Fruit fly (Drosophila melanogaster): ENCODE data around the gene CG10646.
A peak's percentile ranks its signal among the peaks of the same experiment; 100 is the strongest.

CG10646 gene

DNA sequence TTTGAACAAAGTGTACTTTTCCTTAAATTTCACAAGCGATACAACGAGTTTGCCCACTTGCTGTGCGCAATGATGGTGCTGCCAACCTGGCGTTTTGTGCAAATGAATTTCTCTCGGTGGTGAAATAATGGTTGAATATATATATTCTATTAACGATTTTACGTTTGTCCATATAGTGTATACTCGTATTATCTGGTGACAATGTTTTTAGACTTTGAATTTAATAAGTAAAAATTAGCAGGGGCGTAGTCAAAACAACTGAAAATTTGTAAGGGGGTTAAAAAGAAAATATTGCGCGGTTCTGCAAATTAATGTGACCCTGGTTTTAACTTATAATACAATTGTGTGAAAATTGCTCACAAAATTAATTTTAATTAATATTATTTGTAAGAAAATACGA is 20.2 kb upstream of the CG10646 start, which contains the start of the genes ver and Gcn5 (continued):
- TF ChIP-seq CG15696 (tag; optimal IDR thresholded peaks at IDR 0.05) (peak; percentile 84), schlank (tag; optimal IDR thresholded peaks at IDR 0.05) (peak; percentile 73), Lhr (GFP tag; optimal IDR thresholded peaks at IDR 0.05) (peak; percentile 69), Sox102F (GFP tag; optimal IDR thresholded peaks at IDR 0.05) (peak; percentile 95), her (GFP tag; optimal IDR thresholded peaks at IDR 0.05) (peak; percentile 1), CG1602 (GFP tag; optimal IDR thresholded peaks at IDR 0.05) (peak; percentile 92), chinmo (GFP tag; IDR thresholded peaks at IDR 0.05; ENCODE audit: partially characterized antibody) (no peak), CG42726 (GFP tag; IDR thresholded peaks at IDR 0.05; ENCODE audit: partially characterized antibody) (no peak), CG33557 (GFP tag; optimal IDR thresholded peaks at IDR 0.05) (peak; percentile 77), CG8359 (GFP tag; optimal IDR thresholded peaks at IDR 0.05; ENCODE audit: borderline replicate concordance) (peak; percentile 60), CG31441 (GFP tag; IDR thresholded peaks at IDR 0.05) (peak; percentile 95), corto (GFP tag; optimal IDR thresholded peaks at IDR 0.05) (peak; percentile 89), Atf6 (GFP tag; IDR thresholded peaks at IDR 0.05) (peak; percentile 89), CG10462 (GFP tag; optimal IDR thresholded peaks at IDR 0.05) (peak; percentile 82), Dp (GFP tag; optimal IDR thresholded peaks at IDR 0.05) (peak; percentile 58), pzg (GFP tag; optimal IDR thresholded peaks at IDR 0.05) (peak; percentile 52), dmrt99B (tag; optimal IDR thresholded peaks at IDR 0.05) (peak; percentile 91), tna (GFP tag; IDR thresholded peaks at IDR 0.05; ENCODE audit: partially characterized antibody) (no peak), tgo (GFP tag; IDR thresholded peaks at IDR 0.05) (peak; percentile 94), CG34224 (GFP tag; IDR thresholded peaks at IDR 0.05; ENCODE audit: partially characterized antibody) (peak; percentile 24; the same call in 1 of the 3 replicates), Optix (GFP tag; IDR thresholded peaks at IDR 0.05) (peak; percentile 87), CG7372 (GFP tag; IDR thresholded peaks at IDR 0.05) (peak; percentile 94), Gsc (GFP tag; IDR thresholded peaks at IDR 0.05) (peak; percentile 72), CG9817 (tag; optimal IDR thresholded peaks at IDR 0.05) (peak; percentile 88), Bgb (GFP tag; IDR thresholded peaks at IDR 0.05; ENCODE audit: partially characterized antibody) (no peak), CG32767 (GFP tag; IDR thresholded peaks at IDR 0.05) (peak; percentile 90), CG6175 (GFP tag; IDR thresholded peaks at IDR 0.05) (peak; percentile 78), amos (GFP tag; IDR thresholded peaks at IDR 0.05; ENCODE audit: partially characterized antibody) (0 out of 2 replicates have a peak, but pooled peaks have one; percentile 25), zf30C (GFP tag; optimal IDR thresholded peaks at IDR 0.05) (peak; percentile 50), peb (GFP tag; IDR thresholded peaks at IDR 0.05) (peak; percentile 79), D (optimal IDR thresholded peaks at IDR 0.05) (no peak), D (GFP tag; optimal IDR thresholded peaks at IDR 0.05) (peak; percentile 84), sima (GFP tag; optimal IDR thresholded peaks at IDR 0.05) (no peak), CG1792 (GFP tag; optimal IDR thresholded peaks at IDR 0.05) (peak; percentile 76), CG12155 (GFP tag; optimal IDR thresholded peaks at IDR 0.05) (peak; percentile 89), HLHmδ (GFP tag; optimal IDR thresholded peaks at IDR 0.05) (no peak), HmgD (GFP tag; optimal IDR thresholded peaks at IDR 0.05) (no peak), CG4707 (GFP tag; optimal IDR thresholded peaks at IDR 0.05) (peak; percentile 65), scrt (GFP tag; optimal IDR thresholded peaks at IDR 0.05) (peak; percentile 81), CG18262 (tag; optimal IDR thresholded peaks at IDR 0.05) (peak; percentile 90), ranshi (GFP tag; IDR thresholded peaks at IDR 0.05) (peak; percentile 92), ems (GFP tag; optimal IDR thresholded peaks at IDR 0.05) (peak; percentile 90), gcm2 (GFP tag; optimal IDR thresholded peaks at IDR 0.05) (peak; percentile 59), H2.0 (GFP tag; IDR thresholded peaks at IDR 0.05) (peak; percentile 93), Jarid2 (GFP tag; optimal IDR thresholded peaks at IDR 0.05) (peak; percentile 61), Bdp1 (GFP tag; optimal IDR thresholded peaks at IDR 0.05) (peak; percentile 78), slp2 (GFP tag; optimal IDR thresholded peaks at IDR 0.05) (peak; percentile 66), CG17359 (tag; optimal IDR thresholded peaks at IDR 0.05) (peak; percentile 94), br (optimal IDR thresholded peaks at IDR 0.05) (no peak), Blimp-1 (GFP tag; optimal IDR thresholded peaks at IDR 0.05) (peak; percentile 89)
